Fruit fly (Drosophila melanogaster) Kc167 (cell line): ENCODE results near the gene CG14613.

Source experiments
- h ChIP-seq: fragments of >200 bp; optimal IDR thresholded peaks from 3 replicates; lab custom pipeline; 2018; ENCODE audit warnings: missing external identifiers
- psq ChIP-seq: fragments of >200 bp; optimal IDR thresholded peaks from 2 replicates; lab custom pipeline; 2017; ENCODE audit warnings: missing external identifiers
- ttk ChIP-seq: sonication (Bioruptor generic); optimal IDR thresholded peaks from 2 replicates; lab custom pipeline; 2017; ENCODE audit warnings: missing external identifiers

DNA sequence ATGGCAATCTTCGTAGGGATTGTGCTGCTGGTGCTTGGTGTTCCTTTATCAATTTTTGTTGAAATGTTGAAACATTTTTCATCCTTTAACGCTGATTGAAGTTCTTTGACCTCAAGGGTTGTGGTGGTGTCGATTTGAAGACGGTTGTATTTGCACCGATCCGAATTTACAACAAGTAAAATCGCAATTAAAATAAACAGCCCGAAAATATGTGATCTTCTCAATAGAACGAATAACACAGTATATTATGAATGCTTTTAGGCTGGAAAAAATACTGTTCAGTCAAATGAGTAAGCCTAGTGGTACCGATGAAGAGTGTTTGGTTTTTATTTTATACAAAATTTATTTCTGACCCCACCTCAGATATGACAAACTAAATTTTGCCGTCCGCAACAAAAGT, 28.8 kb downstream of the CG14613 start:
- no peak for TF ChIP-seq psq (lab: Kevin White, UChicago)
- TF ChIP-seq ttk (lab: Kevin White, UChicago), result no peak
- no peak for TF ChIP-seq h (lab: Kevin White, UChicago)
